Worm (Caenorhabditis elegans) whole organism, L1 larva: ENCODE data around the gene sru-29.

ENCODE experiments used
- C16A3.4 ChIP-seq: fragments of 150-350 bp; optimal IDR thresholded peaks from 2 replicates; lab custom pipeline; 2014; ENCODE audit warnings: missing biosample characterization, missing genetic modification characterization
- Y116A8C.19 ChIP-seq: sonication (generic microtip); optimal IDR thresholded peaks from 2 replicates; lab custom pipeline; 2016; ENCODE audit warnings: missing compliant biosample characterization, missing genetic modification characterization, borderline replicate concordance
- ama-1 ChIP-seq: fragments of 150-350 bp; optimal IDR thresholded peaks from 2 replicates; lab custom pipeline; 2014
- ceh-8 ChIP-seq: fragments of 200-800 bp; sonication (Bioruptor generic); optimal IDR thresholded peaks from 2 replicates; lab custom pipeline; 2018; ENCODE audit warnings: mild to moderate bottlenecking, missing genetic modification characterization, moderate library complexity, missing compliant biosample characterization
- ceh-90 ChIP-seq: sonication (generic microtip); optimal IDR thresholded peaks from 2 replicates; lab custom pipeline; 2016; ENCODE audit warnings: missing genetic modification characterization, missing compliant biosample characterization
- efl-1 ChIP-seq, 4 experiments: fragments of 150-350 bp; optimal IDR thresholded peaks in 3 of 4; peaks in 1 of 4; 1 replicate in 1 of 4; 2 replicates in 3 of 4; lab custom pipeline; 2014; ENCODE audit warnings: missing biosample characterization in 2 of 4, missing genetic modification characterization in 2 of 4, missing genetic modification reagents in 2 of 4
- elt-3 ChIP-seq, 6 experiments: fragments of 150-350 bp in 1 of 6; sonication (generic microtip); optimal IDR thresholded peaks; 2 replicates each; lab custom pipeline; 2017 to 2018; ENCODE audit warnings: missing biosample characterization in 6 of 6, missing genetic modification characterization in 6 of 6, inconsistent platforms in 1 of 6
- fos-1 ChIP-seq: fragments of 150-350 bp; optimal IDR thresholded peaks from 2 replicates; lab custom pipeline; 2014; ENCODE audit warnings: missing biosample characterization, missing genetic modification characterization
- jun-1 ChIP-seq: fragments of 150-350 bp; optimal IDR thresholded peaks from 2 replicates; lab custom pipeline; 2014; ENCODE audit warnings: missing biosample characterization, missing genetic modification reagents, missing genetic modification characterization
- lin-39 ChIP-seq: fragments of 150-350 bp; optimal IDR thresholded peaks from 2 replicates; lab custom pipeline; 2014; ENCODE audit warnings: missing biosample characterization, missing genetic modification reagents, missing genetic modification characterization
- nhr-11 ChIP-seq: fragments of 150-350 bp; optimal IDR thresholded peaks from 2 replicates; lab custom pipeline; 2014; ENCODE audit warnings: missing biosample characterization, missing genetic modification characterization
- nhr-12 ChIP-seq: sonication (generic microtip); optimal IDR thresholded peaks from 2 replicates; lab custom pipeline; 2017; ENCODE audit warnings: missing biosample characterization, missing genetic modification characterization
- nhr-76 ChIP-seq: sonication (generic microtip); optimal IDR thresholded peaks from 2 replicates; lab custom pipeline; 2017; ENCODE audit warnings: missing biosample characterization, missing genetic modification characterization
- ztf-11 ChIP-seq, 2 experiments: sonication (generic microtip); optimal IDR thresholded peaks; 2 replicates each; lab custom pipeline; 2016 to 2017; ENCODE audit warnings: missing genetic modification characterization in 2 of 2, missing biosample characterization in 1 of 2, missing compliant biosample characterization in 1 of 2

DNA sequence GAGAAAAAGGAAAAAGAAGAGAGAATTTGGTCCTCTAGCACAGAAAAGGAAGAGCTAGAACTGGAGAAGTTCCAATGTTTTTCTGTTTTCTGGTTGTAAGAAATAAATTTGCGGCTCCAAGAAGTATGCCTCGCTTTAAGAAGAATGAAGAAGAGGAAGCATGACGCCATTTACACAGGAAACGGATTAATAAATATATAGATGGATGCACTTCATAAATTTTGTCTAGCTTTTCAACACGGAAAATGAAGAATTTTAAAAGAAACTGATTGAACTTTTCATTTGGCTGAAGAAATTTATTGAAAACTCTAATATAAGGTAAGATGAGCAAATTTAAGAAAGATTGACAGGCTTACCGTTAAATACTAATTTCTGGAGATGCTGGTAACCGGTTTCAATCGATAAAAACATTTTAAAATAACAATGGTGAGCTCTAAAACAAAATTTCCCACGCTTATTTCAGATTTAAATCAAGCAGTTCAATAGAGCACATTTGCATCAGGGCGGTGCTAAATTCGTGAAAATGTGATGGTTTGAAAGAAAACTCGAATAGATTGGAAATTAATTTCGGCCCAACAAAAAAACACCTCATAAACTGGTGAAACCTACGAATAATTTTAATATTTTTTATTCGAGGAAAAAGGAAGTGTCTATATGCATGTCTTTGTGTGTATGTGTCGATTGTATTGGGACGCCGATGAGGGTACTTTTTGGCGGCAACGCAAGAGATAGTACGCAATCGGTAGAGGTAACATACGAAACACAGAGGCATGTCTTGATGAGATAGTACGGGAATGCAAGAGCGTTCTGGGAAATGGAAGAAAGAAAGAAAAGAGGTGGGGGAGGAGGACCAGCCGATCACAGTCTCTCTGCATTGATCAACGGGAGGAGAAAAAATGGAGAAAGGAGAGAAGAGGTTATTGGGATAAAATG lies 44.9 kb downstream of the sru-29 start:
- TF ChIP-seq fos-1 (tag; lab: Kevin White, UChicago), result no peak
- no peak for TF ChIP-seq nhr-11 (tag; lab: Kevin White, UChicago)
- no peak for TF ChIP-seq C16A3.4
- no peak for TF ChIP-seq ceh-90 (tag; lab: Kevin White, UChicago)
- TF ChIP-seq Y116A8C.19 (tag; lab: Kevin White, UChicago), result no peak
- no peak for TF ChIP-seq nhr-12 (tag; lab: Kevin White, UChicago)
- TF ChIP-seq jun-1 (tag; lab: Kevin White, UChicago), result no peak
- no peak for TF ChIP-seq lin-39 (tag; lab: Kevin White, UChicago)
- TF ChIP-seq efl-1 (optimal IDR thresholded peaks at IDR 0.05; lab: Kevin White, UChicago), result peak; percentile 51 to 67
- peak; percentile 41 to 89 for TF ChIP-seq efl-1 (GFP tag; optimal IDR thresholded peaks at IDR 0.05 in 1 of 2; lab: Kevin White, UChicago)
- TF ChIP-seq ceh-8, result no peak
- no peak for TF ChIP-seq ztf-11 (tag; optimal IDR thresholded peaks at IDR 0.05; lab: Kevin White, UChicago)
- no peak for TF ChIP-seq nhr-76
- peak in 1 of 6 experiments; percentile 25 for TF ChIP-seq elt-3 (tag; optimal IDR thresholded peaks at IDR 0.05; lab: Kevin White, UChicago)
- peak; percentile 4 for TF ChIP-seq ama-1 (lab: Kevin White, UChicago)
